Fruit fly (Drosophila melanogaster) whole organism, adult: Measurements from ENCODE around the gene FarO.

Experiments
- Clk ChIP-seq: fragments of 200-800 bp; sonication (Bioruptor generic); optimal IDR thresholded peaks from 2 replicates; lab custom pipeline; 2017; ENCODE audit warnings: missing biosample characterization, missing genetic modification characterization
- cic ChIP-seq: fragments of 200-800 bp; sonication (Bioruptor generic); optimal IDR thresholded peaks from 2 replicates; lab custom pipeline; 2017; ENCODE audit warnings: missing biosample characterization, mild to moderate bottlenecking, missing genetic modification characterization, moderate library complexity
- pad ChIP-seq: fragments of 200-800 bp; sonication (Bioruptor generic); optimal IDR thresholded peaks from 3 replicates; lab custom pipeline; 2017; ENCODE audit warnings: missing biosample characterization, missing genetic modification characterization, mild to moderate bottlenecking, moderate library complexity, missing genetic modification reagents

- no peak for TF ChIP-seq pad (GFP tag; lab: Kevin White, UChicago)
- no peak for TF ChIP-seq Clk (GFP tag; lab: Kevin White, UChicago)
- no peak for TF ChIP-seq cic
These were observed 27.7 kb downstream of the FarO start, which contains the start of gene Cyp4d2 for dm6 chrX:2175956-2176469.
